Worm (Caenorhabditis elegans) whole organism, L4 larva: ENCODE data around the gene F54H5.5.
"Not testable (repeated sequence)": the region's sequence is repeated elsewhere in the genome, so short reads cannot be mapped to it uniquely, and the experiment has no call there.

Source experiments
- F44E2.7 ChIP-seq: fragments of 200-800 bp; sonication (Bioruptor generic); IDR thresholded peaks from 2 replicates; pipeline ENCODE4 v2.1.2; 2022; ENCODE audit warnings: missing genetic modification characterization, missing compliant biosample characterization
- ceh-28 ChIP-seq: fragments of 150-350 bp; optimal IDR thresholded peaks from 2 replicates; lab custom pipeline; 2014; ENCODE audit warnings: missing biosample characterization, missing genetic modification reagents, missing genetic modification characterization
- egl-27 ChIP-seq: sonication (generic microtip); optimal IDR thresholded peaks from 3 replicates; lab custom pipeline; 2017; ENCODE audit warnings: missing biosample characterization, missing genetic modification reagents, missing genetic modification characterization
- lsy-2 ChIP-seq, 2 experiments: fragments of 150-350 bp in 1 of 2; sonication (generic microtip) in 1 of 2; optimal IDR thresholded peaks; 2 replicates each; lab custom pipeline; 2014 to 2017; ENCODE audit warnings: missing biosample characterization in 2 of 2, missing genetic modification characterization in 2 of 2
- mes-2 ChIP-seq: sonication (generic microtip); optimal IDR thresholded peaks from 2 replicates; lab custom pipeline; 2016; ENCODE audit warnings: missing genotype, mild to moderate bottlenecking, missing genetic modification characterization, missing compliant biosample characterization; ENCODE audit not compliant: poor library complexity, severe bottlenecking
- nhr-11 ChIP-seq: fragments of 150-350 bp; optimal IDR thresholded peaks from 2 replicates; lab custom pipeline; 2014; ENCODE audit warnings: missing biosample characterization, missing genetic modification characterization
- nhr-76 ChIP-seq: fragments of 150-350 bp; optimal IDR thresholded peaks from 2 replicates; lab custom pipeline; 2014; ENCODE audit warnings: missing biosample characterization, missing genetic modification characterization
- pha-4 ChIP-seq, 2 experiments: fragments of 150-350 bp in 1 of 2; fragments of 200-800 bp in 1 of 2; sonication (Bioruptor generic) in 1 of 2; IDR thresholded peaks in 1 of 2; optimal IDR thresholded peaks in 1 of 2; 2 replicates each; pipeline versions ENCODE4 v1.3.6 to Lab custom; 2014 to 2022; ENCODE audit warnings: missing genetic modification characterization in 2 of 2, missing genetic modification reagents in 2 of 2, missing biosample characterization in 1 of 2, missing compliant biosample characterization in 1 of 2
- pqm-1 ChIP-seq: sonication (generic microtip); optimal IDR thresholded peaks from 2 replicates; lab custom pipeline; 2017; ENCODE audit warnings: missing biosample characterization, missing genetic modification characterization
- snpc-1.2 ChIP-seq: fragments of 200-800 bp; sonication (Bioruptor generic); IDR thresholded peaks from 2 replicates; pipeline ENCODE4 v1.3.6; 2022; ENCODE audit warnings: missing genetic modification reagents, missing genetic modification characterization, missing compliant biosample characterization
- spr-3 ChIP-seq: fragments of 200-800 bp; sonication (Bioruptor generic); optimal IDR thresholded peaks from 2 replicates; lab custom pipeline; 2018; ENCODE audit warnings: mild to moderate bottlenecking, missing genetic modification characterization, missing compliant biosample characterization
- unc-130 ChIP-seq: sonication (generic microtip); optimal IDR thresholded peaks from 2 replicates; lab custom pipeline; 2016; ENCODE audit warnings: missing genetic modification reagents, missing genetic modification characterization, missing compliant biosample characterization
- zfp-2 ChIP-seq: sonication (generic microtip); optimal IDR thresholded peaks from 2 replicates; lab custom pipeline; 2016; ENCODE audit warnings: mild to moderate bottlenecking, missing genetic modification characterization, missing compliant biosample characterization
- ztf-11 ChIP-seq: fragments of 150-350 bp; optimal IDR thresholded peaks from 2 replicates; lab custom pipeline; 2014; ENCODE audit warnings: missing biosample characterization, missing genetic modification characterization

ce11 chrII:6627182-6627581, at the start of gene F54H5.5, which contains the start of gene F54H5.2:
- not testable (repeated sequence) for TF ChIP-seq egl-27 (tag; lab: Kevin White, UChicago); mes-2 (tag; lab: Kevin White, UChicago); unc-130 (GFP tag; lab: Kevin White, UChicago); lsy-2 (tag; optimal IDR thresholded peaks at IDR 0.05; lab: Kevin White, UChicago); pha-4 (GFP tag; IDR thresholded peaks at IDR 0.05; lab: Robert Waterston, UW); pha-4 (tag; optimal IDR thresholded peaks at IDR 0.05; lab: Kevin White, UChicago); snpc-1.2 (GFP tag; lab: Robert Waterston, UW); ceh-28 (tag; lab: Kevin White, UChicago); F44E2.7 (GFP tag; lab: Robert Waterston, UW); ztf-11 (tag; lab: Kevin White, UChicago); nhr-11; zfp-2 (tag; lab: Kevin White, UChicago); spr-3 (GFP tag; lab: Kevin White, UChicago); pqm-1 (tag; lab: Kevin White, UChicago); nhr-76 (tag; lab: Kevin White, UChicago)
